Fruit fly (Drosophila melanogaster) Kc167 (cell line): ENCODE results near the gene CG5104.

Experiments
- Myc ChIP-seq: fragments of >200 bp; optimal IDR thresholded peaks from 2 replicates; lab custom pipeline; 2017; ENCODE audit warnings: missing external identifiers
- Sin3A ChIP-seq: fragments of >200 bp; optimal IDR thresholded peaks from 2 replicates; lab custom pipeline; 2018; ENCODE audit warnings: missing external identifiers
- h ChIP-seq: fragments of >200 bp; optimal IDR thresholded peaks from 3 replicates; lab custom pipeline; 2018; ENCODE audit warnings: missing external identifiers
- insv ChIP-seq: fragments of >200 bp; optimal IDR thresholded peaks from 3 replicates; lab custom pipeline; 2018; ENCODE audit warnings: missing external identifiers
- psq ChIP-seq: fragments of >200 bp; optimal IDR thresholded peaks from 2 replicates; lab custom pipeline; 2017; ENCODE audit warnings: missing external identifiers
- ttk ChIP-seq: sonication (Bioruptor generic); optimal IDR thresholded peaks from 2 replicates; lab custom pipeline; 2017; ENCODE audit warnings: missing external identifiers

CG5104 gene

DNA sequence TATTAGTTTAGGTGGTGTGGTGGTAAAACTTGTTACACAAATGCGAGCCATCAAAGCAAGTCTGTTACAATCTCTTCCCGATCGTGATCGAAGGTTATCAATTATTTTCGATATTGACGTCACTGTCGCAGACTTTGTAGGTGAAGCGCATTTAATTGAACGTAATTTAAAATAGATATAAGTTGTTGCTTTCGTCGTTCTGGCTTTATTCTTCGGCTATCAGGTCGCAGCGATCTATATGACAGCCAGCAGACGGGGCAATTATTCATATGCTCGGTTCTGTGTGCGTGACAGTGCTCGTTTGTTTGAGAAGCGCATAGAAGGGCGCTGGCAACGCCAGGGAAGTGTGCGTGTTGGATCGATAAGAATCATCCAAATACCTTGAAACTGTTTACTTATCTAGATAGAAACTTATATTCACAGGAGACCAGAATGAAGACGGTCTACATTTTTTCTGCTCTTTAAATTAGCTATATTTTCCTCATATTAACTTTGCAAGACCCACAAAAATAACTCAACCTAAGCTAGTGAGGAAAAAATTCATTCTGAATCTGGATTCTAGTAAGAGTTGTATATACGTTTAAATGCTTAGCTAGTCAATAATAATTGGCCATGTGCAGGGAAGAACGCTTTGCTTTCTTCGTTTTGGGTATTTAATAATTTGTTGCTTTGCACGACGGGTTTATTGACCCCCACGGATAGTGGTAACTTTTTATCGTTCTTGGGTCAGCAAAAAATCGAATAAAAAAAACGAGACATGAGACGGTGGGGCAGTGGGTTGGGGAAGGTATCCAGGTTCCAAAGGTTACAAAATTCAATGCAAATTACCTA lies 9.8 kb downstream of the CG5104 start:
- TF ChIP-seq Sin3A (lab: Kevin White, UChicago): no peak
- TF ChIP-seq insv (lab: Kevin White, UChicago): no peak

DNA sequence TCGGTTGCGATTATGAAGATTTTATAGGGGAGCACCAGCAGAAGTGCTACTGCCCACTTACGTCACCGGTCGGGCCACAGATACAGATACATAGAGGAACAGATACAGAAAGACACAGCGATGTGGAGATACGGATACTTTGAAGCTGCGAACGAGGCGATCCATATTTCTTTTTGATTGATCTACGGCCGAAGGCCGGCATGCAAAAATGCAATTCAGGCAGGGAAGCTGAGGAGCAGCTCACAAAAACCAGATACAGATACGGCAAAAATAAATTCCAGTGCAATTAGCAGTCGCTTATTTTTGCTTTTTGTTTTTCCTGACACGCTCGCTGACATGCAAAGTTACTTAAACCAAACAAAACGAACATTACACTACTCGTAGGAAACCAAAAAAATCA lies 10.4 kb downstream of the CG5104 start:
- TF ChIP-seq ttk (lab: Kevin White, UChicago): no peak
- TF ChIP-seq Sin3A (lab: Kevin White, UChicago): no peak
- no peak for TF ChIP-seq psq
- TF ChIP-seq h (lab: Kevin White, UChicago): no peak
- TF ChIP-seq Myc (lab: Kevin White, UChicago): no peak
- no peak for TF ChIP-seq insv (lab: Kevin White, UChicago)

DNA sequence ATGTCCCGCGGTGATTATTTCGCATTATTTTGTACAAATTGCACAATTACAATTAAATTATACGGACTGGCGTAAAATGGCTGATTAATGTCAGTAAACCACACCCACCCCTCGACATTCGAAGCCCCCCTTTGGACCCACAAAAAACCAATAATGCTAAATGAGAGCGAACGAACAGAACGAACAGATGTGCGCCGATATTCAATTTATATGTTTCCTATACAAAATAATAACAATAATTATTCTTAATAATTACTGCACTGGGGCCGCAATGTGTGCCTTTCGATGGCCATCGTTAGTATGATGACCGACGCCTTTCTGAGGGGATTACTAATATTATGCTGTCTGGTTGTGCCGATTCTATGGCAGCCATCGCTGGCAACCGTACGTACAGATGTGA lies 12.6 kb downstream of the CG5104 start, which contains the start of gene CG13250:
Gene CG13250 (plus strand): TSS at position 301 of the 400 bp plus-strand sequence.
- TF ChIP-seq psq: no peak
- no peak for TF ChIP-seq insv (lab: Kevin White, UChicago)
- no peak for TF ChIP-seq h (lab: Kevin White, UChicago)
- no peak for TF ChIP-seq Myc (lab: Kevin White, UChicago)
- TF ChIP-seq ttk (lab: Kevin White, UChicago): no peak
- TF ChIP-seq Sin3A (lab: Kevin White, UChicago): no peak

DNA sequence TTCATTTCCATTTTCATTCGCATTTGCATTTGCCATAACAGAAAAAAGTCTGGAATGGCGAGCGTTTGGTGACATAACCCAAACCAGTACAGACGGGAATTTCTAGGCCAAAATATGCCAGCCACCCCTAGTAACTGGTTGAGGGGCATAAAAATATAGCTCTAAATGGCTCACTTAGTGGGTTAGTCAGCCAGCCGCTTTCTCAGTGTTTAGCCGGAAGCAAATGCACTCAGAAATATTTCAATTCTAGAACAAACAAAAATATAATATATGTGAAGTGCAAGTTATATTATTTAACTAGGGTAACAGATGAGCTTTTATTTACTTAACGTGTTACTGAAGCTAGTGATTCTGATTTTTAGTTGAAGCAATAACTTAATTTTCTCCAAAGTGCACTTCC lies 16.1 kb downstream of the CG5104 start:
- TF ChIP-seq insv (lab: Kevin White, UChicago) (no peak), h (lab: Kevin White, UChicago) (no peak), psq (no peak), ttk (lab: Kevin White, UChicago) (no peak), Myc (lab: Kevin White, UChicago) (no peak), Sin3A (lab: Kevin White, UChicago) (no peak)

DNA sequence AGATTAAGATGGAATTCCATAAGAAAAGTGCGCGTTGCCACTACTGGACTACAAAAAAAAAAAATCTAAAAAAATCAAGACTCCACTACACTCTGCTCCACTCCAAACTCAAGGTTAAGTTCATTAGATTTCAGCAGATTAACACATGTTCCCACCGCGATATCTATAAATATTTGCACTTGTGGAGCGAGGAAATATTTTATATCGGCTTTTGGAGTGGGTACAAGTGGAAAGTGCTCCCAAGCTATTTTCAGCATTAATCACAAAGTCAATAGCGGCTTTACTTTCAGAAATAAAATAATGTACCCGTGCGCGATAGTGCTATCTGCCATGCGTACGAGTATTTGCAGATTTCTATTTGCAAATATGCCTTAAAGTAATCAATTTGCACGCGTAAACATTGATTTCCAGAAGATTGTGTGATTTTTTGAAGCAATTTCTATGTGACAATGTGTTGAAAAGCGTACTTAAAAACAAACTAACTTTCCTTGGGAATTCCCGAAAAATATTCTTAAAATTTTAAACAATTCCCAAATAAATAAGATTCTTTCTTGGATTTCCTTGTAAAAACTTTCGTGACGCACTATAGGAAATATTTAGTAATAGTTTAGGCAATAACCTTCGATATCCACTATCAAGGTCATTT lies 17.0 kb downstream of the CG5104 start:
- TF ChIP-seq h (lab: Kevin White, UChicago) (no peak), Sin3A (lab: Kevin White, UChicago) (no peak), psq (no peak), insv (lab: Kevin White, UChicago) (no peak), Myc (lab: Kevin White, UChicago) (no peak), ttk (lab: Kevin White, UChicago) (no peak)

DNA sequence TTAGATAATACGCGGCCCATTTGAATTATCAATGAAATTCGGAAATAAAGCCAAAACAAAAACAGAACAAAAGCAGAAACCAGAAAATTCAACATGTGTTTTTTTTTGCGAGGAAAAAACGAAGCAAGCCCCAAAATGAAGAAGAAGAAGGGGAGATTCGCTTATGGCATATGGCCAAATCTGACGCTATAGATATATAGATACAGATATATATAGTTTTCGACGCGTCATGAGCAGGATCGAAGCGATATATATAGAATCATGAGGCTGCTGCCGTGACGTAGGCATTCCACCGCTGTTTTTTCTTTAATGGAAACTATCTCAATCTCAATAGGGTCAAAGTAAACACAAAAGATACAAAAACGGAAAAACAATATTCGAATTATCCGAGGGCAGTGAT lies 17.6 kb downstream of the CG5104 start:
- no peak for TF ChIP-seq insv (lab: Kevin White, UChicago)
- TF ChIP-seq h (lab: Kevin White, UChicago): no peak
- no peak for TF ChIP-seq psq
- no peak for TF ChIP-seq Sin3A (lab: Kevin White, UChicago)
- TF ChIP-seq ttk (lab: Kevin White, UChicago): no peak
- TF ChIP-seq Myc (lab: Kevin White, UChicago): no peak

DNA sequence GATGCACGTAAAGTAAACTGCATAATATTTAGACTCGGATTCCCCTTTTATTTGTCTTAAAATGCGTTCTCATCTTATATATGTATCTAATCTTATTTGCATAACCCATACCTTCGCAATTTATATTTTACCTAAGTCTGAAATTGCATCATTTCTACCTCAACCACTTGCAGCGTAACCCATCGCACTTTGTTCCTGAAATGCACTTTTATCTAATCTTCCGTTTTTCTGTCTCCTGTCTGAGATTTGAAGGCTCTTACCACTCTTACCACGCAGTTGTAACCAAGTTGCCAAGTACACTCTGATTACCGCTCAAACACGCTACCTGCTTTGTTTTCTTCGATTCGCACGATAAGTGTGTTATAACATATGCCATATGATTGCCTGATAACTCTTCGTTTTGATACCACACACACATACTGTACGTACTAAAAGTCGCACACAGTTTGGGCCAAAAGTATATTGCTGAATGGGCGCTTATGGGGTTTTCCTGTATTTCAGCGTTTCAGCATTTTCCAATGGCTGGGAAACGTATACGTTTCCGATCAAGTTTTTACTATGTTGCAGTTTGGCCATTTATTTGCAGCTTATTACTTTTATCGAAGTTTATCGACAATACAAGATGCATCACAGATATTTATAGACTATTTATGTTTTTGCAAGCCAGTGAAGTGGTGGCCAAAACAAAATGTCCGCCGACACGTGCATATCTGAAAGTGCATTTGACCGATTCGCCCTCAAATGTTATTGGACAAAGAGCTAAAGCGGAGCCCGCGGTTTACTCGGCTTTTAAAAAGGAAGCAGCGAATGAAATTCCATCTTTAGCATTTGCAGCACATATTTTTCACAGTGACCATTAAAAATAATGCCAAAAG lies 18.5 kb downstream of the CG5104 start:
- TF ChIP-seq Myc (lab: Kevin White, UChicago) (no peak), psq (no peak), h (lab: Kevin White, UChicago) (no peak), Sin3A (lab: Kevin White, UChicago) (no peak), ttk (lab: Kevin White, UChicago) (no peak), insv (lab: Kevin White, UChicago) (no peak)

DNA sequence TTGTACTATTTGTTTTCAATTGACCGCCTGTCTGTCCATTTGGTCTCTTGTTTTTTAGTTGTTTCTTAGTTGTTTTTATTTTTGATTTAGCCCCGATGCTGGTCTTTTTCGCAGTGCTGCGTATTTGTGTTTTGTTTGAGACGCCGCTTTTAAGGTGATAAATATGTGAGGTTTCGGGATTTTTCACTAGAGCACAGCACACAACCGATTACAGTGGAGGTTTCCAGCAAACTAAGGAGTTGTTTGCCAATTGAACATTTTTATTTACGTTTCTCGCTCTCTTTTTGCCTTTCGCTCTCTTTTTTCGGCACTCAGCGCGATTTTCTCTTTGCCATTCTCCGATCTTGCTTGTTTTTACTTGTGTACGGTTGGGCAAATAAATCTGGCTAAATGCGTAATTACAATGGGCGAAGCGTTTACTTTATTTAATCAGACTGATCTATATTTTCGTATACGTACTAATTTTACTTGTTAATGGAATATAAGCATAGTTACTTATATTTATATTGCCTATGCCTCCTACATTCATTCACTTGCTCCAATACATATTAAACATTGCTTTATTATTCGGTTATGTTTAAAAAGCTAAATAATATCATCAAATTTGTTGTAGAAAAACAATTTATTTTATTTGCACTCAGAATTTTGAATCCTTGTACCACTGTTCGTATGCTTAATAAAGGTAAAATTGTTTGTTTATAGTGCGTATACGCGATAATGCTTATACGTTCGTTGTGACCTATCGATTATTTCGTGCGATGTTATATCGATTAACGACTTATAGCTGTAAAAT lies 19.6 kb downstream of the CG5104 start, which contains the start of gene Rcd2:
Gene Rcd2 (minus strand): TSS at position 236 of the 793 bp plus-strand sequence.
- TF ChIP-seq ttk (lab: Kevin White, UChicago) (no peak), psq (no peak), insv (lab: Kevin White, UChicago) (no peak), Sin3A (lab: Kevin White, UChicago) (no peak), Myc (lab: Kevin White, UChicago) (no peak), h (lab: Kevin White, UChicago) (no peak)

DNA sequence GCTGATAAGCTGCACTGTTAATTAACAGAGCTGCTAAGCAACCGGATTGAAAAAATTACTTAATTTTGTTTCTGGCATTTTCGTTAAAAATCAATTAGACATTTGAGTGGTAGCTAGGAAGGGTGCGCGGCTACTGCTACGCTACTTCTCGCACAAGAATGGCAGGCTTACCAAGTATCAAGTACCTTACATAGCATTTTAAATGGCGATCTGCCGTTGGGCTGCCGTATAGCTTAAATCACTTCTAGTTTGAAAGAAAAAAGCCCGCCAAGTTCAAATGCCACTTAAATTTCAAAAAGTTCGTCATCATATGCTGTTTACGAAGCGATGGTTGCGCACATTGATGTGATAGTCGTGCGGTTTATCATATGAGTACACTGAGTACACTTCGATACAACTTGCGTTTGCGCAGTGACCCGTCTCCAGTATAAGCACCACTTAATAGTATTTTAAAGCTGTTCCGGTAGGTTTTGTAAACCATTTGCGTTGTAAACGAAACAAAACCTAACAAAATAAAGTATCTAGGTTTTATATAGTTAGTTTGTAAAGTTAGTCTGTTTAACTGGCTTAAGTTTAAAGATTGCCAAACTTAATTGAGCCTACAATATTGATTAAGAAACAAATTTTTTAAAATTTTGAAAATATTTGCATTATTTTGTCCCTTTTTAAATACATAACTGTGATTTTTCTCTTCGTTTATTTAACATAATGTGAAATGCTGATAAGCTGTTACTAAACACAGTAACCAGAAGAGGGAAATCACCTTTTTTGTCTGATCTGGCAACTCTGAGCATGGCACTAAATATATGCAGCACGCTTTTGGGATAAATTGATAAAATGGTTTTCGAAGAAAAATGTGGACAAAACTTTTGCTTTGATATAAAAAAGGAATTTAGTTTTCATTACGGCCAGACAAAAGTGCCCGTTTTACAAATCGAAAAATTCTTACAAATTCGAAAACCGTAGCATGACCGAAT lies 20.5 kb downstream of the CG5104 start:
- no peak for TF ChIP-seq h (lab: Kevin White, UChicago)
- no peak for TF ChIP-seq Myc (lab: Kevin White, UChicago)
- no peak for TF ChIP-seq insv (lab: Kevin White, UChicago)
- no peak for TF ChIP-seq Sin3A (lab: Kevin White, UChicago)
- no peak for TF ChIP-seq ttk (lab: Kevin White, UChicago)
- TF ChIP-seq psq: no peak
